Fruit fly (Drosophila melanogaster) whole organism, prepupa: ENCODE data around the gene ry.
A peak's percentile ranks its signal among the peaks of the same experiment; 100 is the strongest.

Experiments used
- CG11902 ChIP-seq: fragments of 200-800 bp; sonication (Bioruptor generic); optimal IDR thresholded peaks from 3 replicates; lab custom pipeline; 2016; ENCODE audit warnings: missing biosample characterization, missing genetic modification characterization
- CG15336 ChIP-seq: fragments of 200-800 bp; sonication (Bioruptor generic); IDR thresholded peaks from 2 replicates; pipeline ENCODE4 v1.3.6; 2022; ENCODE audit warnings: missing biosample characterization, missing genetic modification characterization
- CG1621 ChIP-seq: fragments of 200-800 bp; sonication (Bioruptor generic); optimal IDR thresholded peaks from 3 replicates; lab custom pipeline; 2018; ENCODE audit warnings: missing biosample characterization, mild to moderate bottlenecking, missing genetic modification characterization
- CG16779 ChIP-seq: fragments of 200-800 bp; sonication (Bioruptor generic); optimal IDR thresholded peaks from 3 replicates; lab custom pipeline; 2017; ENCODE audit warnings: missing biosample characterization, mild to moderate bottlenecking, missing genetic modification characterization
- CG3032 ChIP-seq: fragments of 200-800 bp; optimal IDR thresholded peaks from 2 replicates; lab custom pipeline; 2019; ENCODE audit warnings: missing biosample characterization, mild to moderate bottlenecking, missing genetic modification characterization, moderate library complexity
- CG31627 ChIP-seq: fragments of 200-800 bp; sonication (Bioruptor generic); optimal IDR thresholded peaks from 3 replicates; lab custom pipeline; 2016; ENCODE audit warnings: missing biosample characterization, missing genetic modification characterization
- CG34406 ChIP-seq: fragments of 200-800 bp; sonication (Bioruptor generic); optimal IDR thresholded peaks from 3 replicates; lab custom pipeline; 2016; ENCODE audit warnings: missing biosample characterization, missing genetic modification characterization
- CG6163 ChIP-seq: fragments of 200-800 bp; sonication (Bioruptor generic); IDR thresholded peaks from 3 replicates; pipeline ENCODE4 v1.3.6; 2022; ENCODE audit warnings: missing biosample characterization, missing genetic modification characterization
- CG6276 ChIP-seq: fragments of 200-800 bp; sonication (Bioruptor generic); optimal IDR thresholded peaks from 2 replicates; lab custom pipeline; 2017; ENCODE audit warnings: missing biosample characterization, mild to moderate bottlenecking, missing genetic modification characterization
- CG6792 ChIP-seq: fragments of 200-800 bp; sonication (Bioruptor generic); optimal IDR thresholded peaks from 3 replicates; lab custom pipeline; 2016; ENCODE audit warnings: missing biosample characterization, missing genetic modification characterization
- CG6854 ChIP-seq: fragments of 200-800 bp; sonication (Bioruptor generic); optimal IDR thresholded peaks from 2 replicates; lab custom pipeline; 2017; ENCODE audit warnings: missing biosample characterization, mild to moderate bottlenecking, missing genetic modification characterization
- CG7368 ChIP-seq: fragments of 200-800 bp; sonication (Bioruptor generic); optimal IDR thresholded peaks from 3 replicates; lab custom pipeline; 2016; ENCODE audit warnings: missing biosample characterization, missing genetic modification characterization
- CG8119 ChIP-seq: fragments of 200-800 bp; sonication (Bioruptor generic); IDR thresholded peaks from 3 replicates; pipeline ENCODE4 v1.3.6; 2022; ENCODE audit warnings: missing biosample characterization, missing genetic modification characterization
- CG8319 ChIP-seq: fragments of 200-800 bp; sonication (Bioruptor generic); optimal IDR thresholded peaks from 3 replicates; lab custom pipeline; 2016; ENCODE audit warnings: missing biosample characterization, missing genetic modification characterization
- CG8632 ChIP-seq: fragments of 200-800 bp; sonication (Bioruptor generic); optimal IDR thresholded peaks from 3 replicates; lab custom pipeline; 2016; ENCODE audit warnings: missing biosample characterization, missing genetic modification characterization
- CG9139 ChIP-seq: fragments of 200-800 bp; sonication (Bioruptor generic); optimal IDR thresholded peaks from 3 replicates; lab custom pipeline; 2017; ENCODE audit warnings: missing biosample characterization, mild to moderate bottlenecking, missing genetic modification characterization
- Eip75B ChIP-seq: fragments of 200-800 bp; sonication (Bioruptor generic); optimal IDR thresholded peaks from 3 replicates; lab custom pipeline; 2016; ENCODE audit warnings: missing biosample characterization, missing genetic modification characterization
- Eip78C ChIP-seq: fragments of 200-800 bp; sonication (Bioruptor generic); peaks from one replicate; lab custom pipeline; 2016; ENCODE audit warnings: missing biosample characterization, missing genetic modification characterization
- Ets21C ChIP-seq: fragments of 200-800 bp; sonication (Bioruptor generic); optimal IDR thresholded peaks from 3 replicates; lab custom pipeline; 2016; ENCODE audit warnings: missing biosample characterization, missing genetic modification characterization
- Ets96B ChIP-seq: fragments of 200-800 bp; optimal IDR thresholded peaks from 2 replicates; lab custom pipeline; 2019; ENCODE audit warnings: missing biosample characterization, mild to moderate bottlenecking, missing genetic modification characterization, moderate library complexity
- Hr38 ChIP-seq: sonication (Bioruptor generic); optimal IDR thresholded peaks from 2 replicates; lab custom pipeline; 2016; ENCODE audit warnings: missing biosample characterization, missing genetic modification characterization
- Hr4 ChIP-seq: fragments of 200-800 bp; sonication (Bioruptor generic); optimal IDR thresholded peaks from 3 replicates; lab custom pipeline; 2016; ENCODE audit warnings: missing biosample characterization, missing genetic modification characterization
- Lpt ChIP-seq: fragments of 200-800 bp; sonication (Bioruptor generic); optimal IDR thresholded peaks from 3 replicates; lab custom pipeline; 2016; ENCODE audit warnings: missing biosample characterization, missing genetic modification characterization
- OdsH ChIP-seq: fragments of 200-800 bp; sonication (Bioruptor generic); optimal IDR thresholded peaks from 3 replicates; lab custom pipeline; 2016; ENCODE audit warnings: missing biosample characterization, missing genetic modification characterization
- Sox14 ChIP-seq: fragments of 200-800 bp; sonication (Bioruptor generic); optimal IDR thresholded peaks from 3 replicates; lab custom pipeline; 2016; ENCODE audit warnings: missing biosample characterization, missing genetic modification characterization
- Sox15 ChIP-seq: fragments of 200-800 bp; sonication (Bioruptor generic); optimal IDR thresholded peaks from 3 replicates; lab custom pipeline; 2016; ENCODE audit warnings: missing biosample characterization, missing genetic modification characterization
- achi ChIP-seq: fragments of 200-800 bp; sonication (Bioruptor generic); optimal IDR thresholded peaks from 3 replicates; lab custom pipeline; 2016; ENCODE audit warnings: missing biosample characterization, missing genetic modification characterization
- dsx ChIP-seq: fragments of 200-800 bp; optimal IDR thresholded peaks from 3 replicates; lab custom pipeline; 2019; ENCODE audit warnings: missing biosample characterization, mild to moderate bottlenecking, missing genetic modification characterization, moderate library complexity; ENCODE audit not compliant: poor library complexity, severe bottlenecking
- lz ChIP-seq: fragments of 200-800 bp; sonication (Bioruptor generic); optimal IDR thresholded peaks from 3 replicates; lab custom pipeline; 2016; ENCODE audit warnings: missing biosample characterization, missing genetic modification characterization
- net ChIP-seq: fragments of 200-800 bp; sonication (Bioruptor generic); optimal IDR thresholded peaks from 3 replicates; lab custom pipeline; 2016; ENCODE audit warnings: missing biosample characterization, missing genetic modification characterization
- salr ChIP-seq, 2 experiments: fragments of 200-800 bp; sonication (Bioruptor generic); optimal IDR thresholded peaks; 3 replicates each; lab custom pipeline; 2016 to 2018; ENCODE audit warnings: missing biosample characterization in 2 of 2, missing genetic modification characterization in 2 of 2, mild to moderate bottlenecking in 1 of 2
- spab ChIP-seq: fragments of 200-800 bp; sonication (Bioruptor generic); optimal IDR thresholded peaks from 2 replicates; lab custom pipeline; 2017; ENCODE audit warnings: missing biosample characterization, mild to moderate bottlenecking, missing genetic modification characterization, missing genetic modification reagents
- ss ChIP-seq, 2 experiments: fragments of 200-800 bp; sonication (Bioruptor generic); optimal IDR thresholded peaks; 2 replicates in 1 of 2; 3 replicates in 1 of 2; lab custom pipeline; 2017 to 2018; ENCODE audit warnings: mild to moderate bottlenecking in 2 of 2, missing biosample characterization in 2 of 2, missing genetic modification characterization in 2 of 2, moderate library complexity in 1 of 2
- svp ChIP-seq: fragments of 200-800 bp; sonication (Bioruptor generic); peaks from one replicate; lab custom pipeline; 2016; ENCODE audit warnings: missing biosample characterization, missing genetic modification characterization
- topi ChIP-seq: fragments of 200-800 bp; sonication (Bioruptor generic); optimal IDR thresholded peaks from 3 replicates; lab custom pipeline; 2016; ENCODE audit warnings: missing biosample characterization, missing genetic modification characterization
- vri ChIP-seq: fragments of 200-800 bp; sonication (Bioruptor generic); optimal IDR thresholded peaks from 3 replicates; lab custom pipeline; 2016; ENCODE audit warnings: missing biosample characterization, mild to moderate bottlenecking, missing genetic modification characterization

Gene ry

dm6 chr3R:12998234-12998591 lies 34.1 kb upstream of the ry start:
- no peak for TF ChIP-seq CG6792 (GFP tag; lab: Kevin White, UChicago)
- no peak for TF ChIP-seq Eip75B (GFP tag; lab: Kevin White, UChicago)
- TF ChIP-seq lz (GFP tag; lab: Kevin White, UChicago): no peak
- TF ChIP-seq topi: no peak
- TF ChIP-seq CG6854: peak; percentile 42
- TF ChIP-seq spab (GFP tag; lab: Kevin White, UChicago): no peak
- no peak for TF ChIP-seq CG6276 (GFP tag; lab: Kevin White, UChicago)

dm6 chr3R:13009595-13009994 lies 22.7 kb upstream of the ry start, which contains the start of gene CG11656:
CG11656 (plus strand) TSS chr3R:13009895.
- TF ChIP-seq Sox15 (no peak), CG11902 (GFP tag; lab: Kevin White, UChicago) (no peak), CG31627 (GFP tag; lab: Kevin White, UChicago) (no peak), Ets96B (tag; lab: Kevin White, UChicago) (no peak), CG16779 (tag; lab: Kevin White, UChicago) (no peak), spab (GFP tag; lab: Kevin White, UChicago) (no peak), CG8632 (GFP tag; lab: Kevin White, UChicago) (no peak), Eip78C (GFP tag; lab: Kevin White, UChicago) (no peak), achi (GFP tag; lab: Kevin White, UChicago) (no peak), Eip75B (GFP tag; lab: Kevin White, UChicago) (no peak), lz (GFP tag; lab: Kevin White, UChicago) (no peak), CG7368 (GFP tag; lab: Kevin White, UChicago) (no peak), Sox14 (GFP tag; lab: Kevin White, UChicago) (no peak), CG6276 (GFP tag; lab: Kevin White, UChicago) (no peak)

- no peak for TF ChIP-seq Hr38 (GFP tag; lab: Kevin White, UChicago)
- TF ChIP-seq Ets96B (tag; lab: Kevin White, UChicago): no peak
- TF ChIP-seq OdsH (GFP tag; lab: Kevin White, UChicago): no peak
- TF ChIP-seq Hr4 (GFP tag; lab: Kevin White, UChicago): no peak
- TF ChIP-seq CG6163: peak; percentile 50; the same call in 1 of the 3 replicates
- TF ChIP-seq CG34406 (GFP tag; lab: Kevin White, UChicago): no peak
- TF ChIP-seq Sox14 (GFP tag; lab: Kevin White, UChicago): peak; percentile 87
- TF ChIP-seq Lpt (GFP tag; lab: Kevin White, UChicago): no peak
- no peak for TF ChIP-seq CG31627 (GFP tag; lab: Kevin White, UChicago)
- TF ChIP-seq CG8319 (GFP tag; lab: Kevin White, UChicago): peak; percentile 21
- TF ChIP-seq Ets21C (GFP tag; lab: Kevin White, UChicago): no peak
- peak; percentile 2 for TF ChIP-seq CG6854
- TF ChIP-seq CG3032 (tag; lab: Kevin White, UChicago): no peak
- no peak for TF ChIP-seq net (GFP tag; lab: Kevin White, UChicago)
- TF ChIP-seq vri: peak; percentile 73
- 0 out of 2 replicates have a peak, but pooled peaks have one; percentile 17 for TF ChIP-seq CG15336 (GFP tag; lab: Robert Waterston, UW)
- TF ChIP-seq Eip75B (GFP tag; lab: Kevin White, UChicago): no peak
- TF ChIP-seq CG11902 (GFP tag; lab: Kevin White, UChicago): no peak
- TF ChIP-seq svp (GFP tag; lab: Kevin White, UChicago): no peak
- TF ChIP-seq Eip78C (GFP tag; lab: Kevin White, UChicago): peak; percentile 31
- TF ChIP-seq Sox15: no peak
- TF ChIP-seq salr (GFP tag; optimal IDR thresholded peaks at IDR 0.05; lab: Kevin White, UChicago): no peak
- no peak for TF ChIP-seq topi
- no peak for TF ChIP-seq CG16779 (tag; lab: Kevin White, UChicago)
- TF ChIP-seq CG8119 (GFP tag; lab: Robert Waterston, UW): 0 out of 3 replicates have a peak, but pooled peaks have one; percentile 28
- TF ChIP-seq CG9139: no peak
Measured at dm6 chr3R:13010905-13011620, 21.3 kb upstream of the ry start, which contains the start of gene CG8031. CG8031 (minus strand) TSS chr3R:13011310.

- 0 out of 3 replicates have a peak, but pooled peaks have one; percentile 26 for TF ChIP-seq CG8119 (GFP tag; lab: Robert Waterston, UW)
- no peak for TF ChIP-seq Ets96B (tag; lab: Kevin White, UChicago)
- no peak for TF ChIP-seq dsx (GFP tag; lab: Kevin White, UChicago)
- peak in 1 of 2 experiments; percentile 31 for TF ChIP-seq ss (GFP tag; optimal IDR thresholded peaks at IDR 0.05; lab: Kevin White, UChicago)
- TF ChIP-seq CG16779 (tag; lab: Kevin White, UChicago): peak; percentile 15
- peak; percentile 92 for TF ChIP-seq CG1621 (tag; lab: Kevin White, UChicago)
- TF ChIP-seq CG6854: peak; percentile 40
- TF ChIP-seq, all 60 proteins: peak for 5
Measured at dm6 chr3R:13011621-13011963, 20.7 kb upstream of the ry start, which contains the start of gene CtBP. CtBP (plus strand) TSS chr3R:13011649.
